Worm (Caenorhabditis elegans) whole organism, young adult: ENCODE data around the gene T06C10.3.

Source experiments
- B0035.1 ChIP-seq: sonication (generic microtip); optimal IDR thresholded peaks from 2 replicates; lab custom pipeline; 2016; ENCODE audit warnings: missing genetic modification characterization, mild to moderate bottlenecking, missing compliant biosample characterization, missing genotype, missing genetic modification reagents
- B0336.3 ChIP-seq: fragments of 200-800 bp; sonication (Bioruptor generic); IDR thresholded peaks from 2 replicates; pipeline ENCODE4 v1.3.6; 2022; ENCODE audit warnings: missing genetic modification characterization, missing compliant biosample characterization
- D2030.7 ChIP-seq: fragments of 200-800 bp; sonication (Bioruptor generic); IDR thresholded peaks from 2 replicates; pipeline ENCODE4 v1.3.6; 2022; ENCODE audit warnings: missing genetic modification reagents, missing genetic modification characterization, missing compliant biosample characterization
- F22D6.2 ChIP-seq: sonication (generic microtip); optimal IDR thresholded peaks from 2 replicates; lab custom pipeline; 2016; ENCODE audit warnings: mild to moderate bottlenecking, missing genetic modification characterization, missing compliant biosample characterization
- F23B12.7 ChIP-seq: sonication (generic microtip); optimal IDR thresholded peaks from 2 replicates; lab custom pipeline; 2017; ENCODE audit warnings: missing genetic modification characterization, mild to moderate bottlenecking, missing compliant biosample characterization, antibody characterized with exemption, moderate library complexity; ENCODE audit not compliant: insufficient read depth
- F33H1.4 ChIP-seq: fragments of 200-800 bp; sonication (Bioruptor generic); IDR thresholded peaks from 2 replicates; pipeline ENCODE4 v1.3.6; 2022; ENCODE audit warnings: missing genetic modification reagents, missing genetic modification characterization, missing compliant biosample characterization
- K12H6.12 ChIP-seq: fragments of 200-800 bp; sonication (Bioruptor generic); optimal IDR thresholded peaks from 2 replicates; lab custom pipeline; 2018; ENCODE audit warnings: mild to moderate bottlenecking, missing genetic modification characterization, missing compliant biosample characterization
- T07F8.4 ChIP-seq: sonication (generic microtip); optimal IDR thresholded peaks from 2 replicates; lab custom pipeline; 2016; ENCODE audit warnings: mild to moderate bottlenecking, missing genetic modification characterization, moderate library complexity, missing compliant biosample characterization
- Y53G8AR.9 ChIP-seq: fragments of 200-800 bp; sonication (Bioruptor generic); conservative IDR thresholded peaks from 2 replicates; pipeline ENCODE4 v1.3.6; 2022; ENCODE audit warnings: missing genetic modification reagents, missing genetic modification characterization, missing compliant biosample characterization
- ceh-100 ChIP-seq: fragments of 200-800 bp; sonication (Bioruptor generic); IDR thresholded peaks from 2 replicates; pipeline ENCODE4 v1.3.6; 2022; ENCODE audit warnings: missing genetic modification reagents, missing genetic modification characterization, missing compliant biosample characterization
- chd-7 ChIP-seq: sonication (generic microtip); optimal IDR thresholded peaks from 2 replicates; lab custom pipeline; 2016; ENCODE audit warnings: mild to moderate bottlenecking, missing genetic modification characterization, moderate library complexity, missing compliant biosample characterization
- dpff-1 ChIP-seq: sonication (generic microtip); optimal IDR thresholded peaks from 2 replicates; lab custom pipeline; 2017; ENCODE audit warnings: mild to moderate bottlenecking, missing genetic modification characterization, missing compliant biosample characterization
- dpl-1 ChIP-seq: fragments of 150-350 bp; optimal IDR thresholded peaks from 2 replicates; lab custom pipeline; 2014; ENCODE audit warnings: missing biosample characterization, missing genetic modification reagents, missing genetic modification characterization
- efl-1 ChIP-seq: fragments of 150-350 bp; optimal IDR thresholded peaks from 2 replicates; lab custom pipeline; 2014; ENCODE audit warnings: missing biosample characterization, missing genetic modification reagents, missing genetic modification characterization
- egl-44 ChIP-seq: fragments of 200-800 bp; sonication (Bioruptor generic); IDR thresholded peaks from 2 replicates; pipeline ENCODE4 v1.3.6; 2022; ENCODE audit warnings: missing genetic modification reagents, missing genetic modification characterization, missing compliant biosample characterization
- fkh-3 ChIP-seq: sonication (generic microtip); optimal IDR thresholded peaks from 2 replicates; lab custom pipeline; 2016; ENCODE audit warnings: mild to moderate bottlenecking, missing genetic modification characterization, missing compliant biosample characterization
- him-1 ChIP-seq: sonication (generic microtip); optimal IDR thresholded peaks from 2 replicates; lab custom pipeline; 2016; ENCODE audit warnings: missing genotype, missing genetic modification reagents, missing genetic modification characterization, missing compliant biosample characterization
- hlh-12 ChIP-seq: sonication (generic microtip); optimal IDR thresholded peaks from 2 replicates; lab custom pipeline; 2016; ENCODE audit warnings: missing genetic modification characterization, missing compliant biosample characterization
- hmg-20 ChIP-seq: fragments of 200-800 bp; sonication (Bioruptor generic); IDR thresholded peaks from 2 replicates; pipeline ENCODE4 v1.3.6; 2022; ENCODE audit warnings: missing genetic modification reagents, missing genetic modification characterization, missing compliant biosample characterization
- let-607 ChIP-seq, 2 experiments: fragments of 200-800 bp in 1 of 2; sonication (Bioruptor generic) in 1 of 2; sonication (generic microtip) in 1 of 2; optimal IDR thresholded peaks; 2 replicates each; lab custom pipeline; 2016 to 2018; ENCODE audit warnings: mild to moderate bottlenecking in 2 of 2, missing compliant biosample characterization in 2 of 2, missing genetic modification characterization in 2 of 2, moderate library complexity in 2 of 2, missing genotype in 1 of 2
- lir-1 ChIP-seq: fragments of 200-800 bp; sonication (Bioruptor generic); conservative IDR thresholded peaks from 2 replicates; pipeline ENCODE4 v1.3.6; 2022; ENCODE audit warnings: missing genetic modification reagents, missing genetic modification characterization, missing compliant biosample characterization
- madf-3 ChIP-seq: fragments of 200-800 bp; sonication (Bioruptor generic); IDR thresholded peaks from 2 replicates; pipeline ENCODE4 v1.3.6; 2022; ENCODE audit warnings: missing genetic modification reagents, missing genetic modification characterization, missing compliant biosample characterization
- madf-8 ChIP-seq: fragments of 200-800 bp; sonication (Bioruptor generic); conservative IDR thresholded peaks from 2 replicates; pipeline ENCODE4 v1.3.6; 2022; ENCODE audit warnings: missing genetic modification reagents, missing genetic modification characterization, missing compliant biosample characterization
- nfya-1 ChIP-seq: sonication (generic microtip); optimal IDR thresholded peaks from 2 replicates; lab custom pipeline; 2017; ENCODE audit warnings: antibody characterized with exemption, missing compliant biosample characterization, missing genetic modification characterization, borderline replicate concordance; ENCODE audit not compliant: insufficient read depth
- nhr-120 ChIP-seq: fragments of 200-800 bp; sonication (Bioruptor generic); IDR thresholded peaks from 2 replicates; pipeline ENCODE4 v1.3.6; 2022; ENCODE audit warnings: missing genetic modification characterization, missing compliant biosample characterization
- pha-4 ChIP-seq: fragments of 150-350 bp; sonication (generic microtip); optimal IDR thresholded peaks from 2 replicates; lab custom pipeline; 2014; ENCODE audit warnings: missing biosample characterization, missing genetic modification reagents, missing genetic modification characterization
- rcor-1 ChIP-seq: fragments of 200-800 bp; sonication (Bioruptor generic); IDR thresholded peaks from 2 replicates; pipeline ENCODE4 v1.3.6; 2022; ENCODE audit warnings: missing genetic modification reagents, missing genetic modification characterization, missing compliant biosample characterization
- repo-1 ChIP-seq: sonication (generic microtip); optimal IDR thresholded peaks from 2 replicates; lab custom pipeline; 2017; ENCODE audit warnings: mild to moderate bottlenecking, missing genetic modification characterization, missing compliant biosample characterization
- rpc-1 ChIP-seq, 2 experiments: fragments of 150-350 bp in 1 of 2; sonication (generic microtip) in 1 of 2; optimal IDR thresholded peaks; 2 replicates each; lab custom pipeline; 2014 to 2018; ENCODE audit warnings: missing biosample characterization in 1 of 2, missing genetic modification characterization in 1 of 2, missing genetic modification reagents in 1 of 2, missing genotype in 1 of 2
- sdz-38 ChIP-seq: sonication (generic microtip); optimal IDR thresholded peaks from 2 replicates; lab custom pipeline; 2016; ENCODE audit warnings: missing genotype, missing genetic modification characterization, missing compliant biosample characterization
- tbx-9 ChIP-seq: sonication (generic microtip); optimal IDR thresholded peaks from 2 replicates; lab custom pipeline; 2016; ENCODE audit warnings: borderline replicate concordance, missing genetic modification characterization, inconsistent platforms, missing compliant biosample characterization
- tlf-1 ChIP-seq: fragments of 200-800 bp; sonication (Bioruptor generic); optimal IDR thresholded peaks from 2 replicates; lab custom pipeline; 2018; ENCODE audit warnings: mild to moderate bottlenecking, missing genetic modification characterization, missing compliant biosample characterization
- xnd-1 ChIP-seq: sonication (generic microtip); optimal IDR thresholded peaks from 2 replicates; lab custom pipeline; 2016; ENCODE audit warnings: missing genotype, missing genetic modification reagents, missing genetic modification characterization, missing compliant biosample characterization
- zim-3 ChIP-seq: sonication (generic microtip); optimal IDR thresholded peaks from 2 replicates; lab custom pipeline; 2017; ENCODE audit warnings: mild to moderate bottlenecking, missing genetic modification characterization, moderate library complexity, missing compliant biosample characterization

Gene T06C10.3

ce11 chrIV:7845585-7845984 lies 25.0 kb upstream of the T06C10.3 start (continued):
- TF ChIP-seq hlh-12 (tag; lab: Kevin White, UChicago) (no peak), K12H6.12 (tag; lab: Kevin White, UChicago) (peak; percentile 79), him-1 (tag; lab: Kevin White, UChicago) (no peak), pha-4 (no peak), dpl-1 (no peak), egl-44 (GFP tag; lab: Robert Waterston, UW) (0 out of 2 replicates have a peak, but pooled peaks have one; percentile 21), lir-1 (GFP tag; lab: Robert Waterston, UW) (no peak), dpff-1 (tag; lab: Kevin White, UChicago) (no peak), let-607 (tag; optimal IDR thresholded peaks at IDR 0.05; lab: Kevin White, UChicago) (peak in 1 of 2 experiments; percentile 38), B0336.3 (peak; percentile 79)

ce11 chrIV:7846386-7846785 lies 24.2 kb upstream of the T06C10.3 start, which contains the start of gene C06A6.2:
Gene C06A6.2, plus strand, starts transcription at chrIV:7846622.
- TF ChIP-seq dpl-1 (no peak), ceh-100 (no peak), D2030.7 (GFP tag; lab: Robert Waterston, UW) (no peak), chd-7 (tag; lab: Kevin White, UChicago) (no peak)

DNA sequence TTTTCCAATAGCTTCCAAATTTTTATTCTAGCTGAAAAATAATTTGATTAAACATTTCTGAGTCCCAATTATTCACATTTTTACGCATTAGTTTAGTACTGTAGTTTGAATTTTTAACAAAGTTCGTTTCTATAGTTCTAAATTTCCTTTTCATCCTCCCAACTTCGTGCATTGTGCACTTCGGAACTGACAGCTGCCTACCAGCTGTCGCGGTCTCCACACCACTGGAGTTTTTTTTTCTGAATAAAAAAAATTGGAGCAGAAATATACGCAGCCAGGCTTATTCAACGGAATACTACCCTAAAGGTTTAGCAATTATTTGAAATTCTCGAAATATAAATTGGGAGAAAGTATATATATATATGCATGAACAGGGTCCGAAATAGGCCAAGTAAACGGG lies 21.3 kb upstream of the T06C10.3 start:
- TF ChIP-seq tbx-9 (tag; lab: Kevin White, UChicago) (no peak), zim-3 (tag; lab: Kevin White, UChicago) (no peak), xnd-1 (tag; lab: Kevin White, UChicago) (no peak)

- TF ChIP-seq sdz-38 (tag; lab: Kevin White, UChicago) (no peak), K12H6.12 (tag; lab: Kevin White, UChicago) (no peak), rpc-1 (optimal IDR thresholded peaks at IDR 0.05; lab: Kevin White, UChicago) (no peak), rpc-1 (tag; optimal IDR thresholded peaks at IDR 0.05; lab: Kevin White, UChicago) (no peak), F33H1.4 (no peak), nhr-120 (no peak), nfya-1 (no peak), fkh-3 (no peak)
Measured at ce11 chrIV:7850329-7850728, 20.2 kb upstream of the T06C10.3 start.

- TF ChIP-seq hlh-12 (tag; lab: Kevin White, UChicago) (no peak), T07F8.4 (tag; lab: Kevin White, UChicago) (no peak), F22D6.2 (tag; lab: Kevin White, UChicago) (no peak), rcor-1 (GFP tag; lab: Robert Waterston, UW) (no peak), xnd-1 (tag; lab: Kevin White, UChicago) (no peak), B0336.3 (no peak), B0035.1 (tag; lab: Kevin White, UChicago) (no peak), tlf-1 (GFP tag; lab: Kevin White, UChicago) (no peak), efl-1 (GFP tag; lab: Kevin White, UChicago) (no peak), madf-8 (GFP tag; lab: Robert Waterston, UW) (no peak), F23B12.7 (tag; lab: Kevin White, UChicago) (no peak), Y53G8AR.9 (GFP tag; lab: Robert Waterston, UW) (no peak), madf-3 (no peak), dpl-1 (no peak), repo-1 (tag; lab: Kevin White, UChicago) (no peak), hmg-20 (GFP tag; lab: Robert Waterston, UW) (no peak)
Measured at ce11 chrIV:7851291-7851690, 19.3 kb upstream of the T06C10.3 start.
